Worm (Caenorhabditis elegans) whole organism, L4 larva: ENCODE results near the gene nlp-21.

Source experiments
- D1046.2 ChIP-seq: fragments of 200-800 bp; sonication (Bioruptor generic); IDR thresholded peaks from 2 replicates; pipeline ENCODE4 v1.3.6; 2022; ENCODE audit warnings: missing genetic modification characterization, missing compliant biosample characterization
- F10B5.3 ChIP-seq: sonication (generic microtip); optimal IDR thresholded peaks from 2 replicates; lab custom pipeline; 2016; ENCODE audit warnings: mild to moderate bottlenecking, missing genetic modification characterization, missing compliant biosample characterization
- ceh-32 ChIP-seq: sonication (generic microtip); optimal IDR thresholded peaks from 2 replicates; lab custom pipeline; 2016; ENCODE audit warnings: mild to moderate bottlenecking, missing genetic modification characterization, missing compliant biosample characterization; ENCODE audit not compliant: poor library complexity
- fos-1 ChIP-seq: fragments of 150-350 bp; optimal IDR thresholded peaks from 2 replicates; lab custom pipeline; 2014; ENCODE audit warnings: missing biosample characterization, missing genetic modification characterization
- zag-1 ChIP-seq: fragments of 150-350 bp; optimal IDR thresholded peaks from 2 replicates; lab custom pipeline; 2014; ENCODE audit warnings: missing biosample characterization, missing genetic modification characterization
- zfp-3 ChIP-seq: fragments of 200-800 bp; sonication (Bioruptor generic); conservative IDR thresholded peaks from 2 replicates; pipeline ENCODE4 v1.3.6; 2022; ENCODE audit warnings: missing genetic modification reagents, missing genetic modification characterization, missing compliant biosample characterization

ce11 chrIII:11362915-11363314, 30.1 kb downstream of the nlp-21 start:
- TF ChIP-seq fos-1 (tag; lab: Kevin White, UChicago) (no peak), ceh-32 (no peak), zag-1 (tag; lab: Kevin White, UChicago) (no peak), F10B5.3 (tag; lab: Kevin White, UChicago) (no peak), zfp-3 (no peak), D1046.2 (GFP tag; lab: Robert Waterston, UW) (no peak)
